Worm (Caenorhabditis elegans) whole organism, L1 larva: ENCODE data around the gene Y97E10AR.8.

Source experiments
- F16B12.6 ChIP-seq: fragments of 150-350 bp; optimal IDR thresholded peaks from 2 replicates; lab custom pipeline; 2014; ENCODE audit warnings: missing biosample characterization, missing genetic modification characterization
- Y116A8C.19 ChIP-seq: sonication (generic microtip); optimal IDR thresholded peaks from 2 replicates; lab custom pipeline; 2016; ENCODE audit warnings: missing compliant biosample characterization, missing genetic modification characterization, borderline replicate concordance
- alr-1 ChIP-seq: fragments of 200-800 bp; sonication (Bioruptor generic); optimal IDR thresholded peaks from 2 replicates; lab custom pipeline; 2018; ENCODE audit warnings: borderline replicate concordance, mild to moderate bottlenecking, missing genetic modification characterization, missing compliant biosample characterization
- ama-1 ChIP-seq: fragments of 150-350 bp; optimal IDR thresholded peaks from 2 replicates; lab custom pipeline; 2014
- blmp-1 ChIP-seq: fragments of 150-350 bp; optimal IDR thresholded peaks from 2 replicates; lab custom pipeline; 2014; ENCODE audit warnings: missing biosample characterization, missing genetic modification characterization
- ceh-8 ChIP-seq: fragments of 200-800 bp; sonication (Bioruptor generic); optimal IDR thresholded peaks from 2 replicates; lab custom pipeline; 2018; ENCODE audit warnings: mild to moderate bottlenecking, missing genetic modification characterization, moderate library complexity, missing compliant biosample characterization
- ceh-88 ChIP-seq: fragments of 200-800 bp; sonication (Bioruptor generic); IDR thresholded peaks from 2 replicates; pipeline ENCODE4 v1.3.6; 2022; ENCODE audit warnings: missing genetic modification characterization, missing compliant biosample characterization
- ces-1 ChIP-seq: fragments of 150-350 bp; optimal IDR thresholded peaks from 2 replicates; lab custom pipeline; 2014; ENCODE audit warnings: missing biosample characterization, missing genetic modification reagents, missing genetic modification characterization
- dsc-1 ChIP-seq: sonication (generic microtip); optimal IDR thresholded peaks from 2 replicates; lab custom pipeline; 2016; ENCODE audit warnings: mild to moderate bottlenecking, missing genetic modification characterization, missing compliant biosample characterization
- efl-1 ChIP-seq, 4 experiments: fragments of 150-350 bp; optimal IDR thresholded peaks in 3 of 4; peaks in 1 of 4; 1 replicate in 1 of 4; 2 replicates in 3 of 4; lab custom pipeline; 2014; ENCODE audit warnings: missing biosample characterization in 2 of 4, missing genetic modification characterization in 2 of 4, missing genetic modification reagents in 2 of 4
- efl-3 ChIP-seq: fragments of 200-800 bp; sonication (Bioruptor generic); optimal IDR thresholded peaks from 2 replicates; lab custom pipeline; 2018; ENCODE audit warnings: mild to moderate bottlenecking, missing genetic modification characterization, missing compliant biosample characterization
- egl-13 ChIP-seq: sonication (generic microtip); optimal IDR thresholded peaks from 2 replicates; lab custom pipeline; 2016; ENCODE audit warnings: missing genotype, missing genetic modification reagents, missing genetic modification characterization, missing compliant biosample characterization
- egl-27 ChIP-seq, 2 experiments: fragments of 150-350 bp in 1 of 2; sonication (generic microtip); optimal IDR thresholded peaks; 3 replicates each; lab custom pipeline; 2017 to 2018; ENCODE audit warnings: missing biosample characterization in 2 of 2, missing genetic modification characterization in 2 of 2, missing genetic modification reagents in 2 of 2
- ets-5 ChIP-seq: fragments of 200-800 bp; sonication (Bioruptor generic); IDR thresholded peaks from 2 replicates; pipeline ENCODE4 v1.3.6; 2022; ENCODE audit warnings: missing genetic modification characterization, missing compliant biosample characterization
- fos-1 ChIP-seq: fragments of 150-350 bp; optimal IDR thresholded peaks from 2 replicates; lab custom pipeline; 2014; ENCODE audit warnings: missing biosample characterization, missing genetic modification characterization
- grh-1 ChIP-seq: fragments of 200-800 bp; sonication (Bioruptor generic); IDR thresholded peaks from 2 replicates; pipeline ENCODE4 v1.3.6; 2022; ENCODE audit warnings: missing genetic modification reagents, missing genetic modification characterization, missing compliant biosample characterization
- hlh-4 ChIP-seq: sonication (generic microtip); optimal IDR thresholded peaks from 2 replicates; lab custom pipeline; 2016; ENCODE audit warnings: mild to moderate bottlenecking, missing genetic modification characterization, missing compliant biosample characterization
- hpl-2 ChIP-seq: fragments of 150-350 bp; optimal IDR thresholded peaks from 2 replicates; lab custom pipeline; 2014; ENCODE audit warnings: missing biosample characterization, missing genetic modification reagents, missing genetic modification characterization
- irx-1 ChIP-seq: sonication (generic microtip); optimal IDR thresholded peaks from 2 replicates; lab custom pipeline; 2016; ENCODE audit warnings: missing genetic modification characterization, missing compliant biosample characterization
- isw-1 ChIP-seq: fragments of 200-800 bp; sonication (Bioruptor generic); IDR thresholded peaks from 2 replicates; pipeline ENCODE4 v1.3.6; 2022; ENCODE audit warnings: missing genetic modification characterization, missing compliant biosample characterization
- jun-1 ChIP-seq: fragments of 150-350 bp; optimal IDR thresholded peaks from 2 replicates; lab custom pipeline; 2014; ENCODE audit warnings: missing biosample characterization, missing genetic modification reagents, missing genetic modification characterization
- lin-14 ChIP-seq: fragments of 200-800 bp; sonication (Bioruptor generic); optimal IDR thresholded peaks from 2 replicates; lab custom pipeline; 2018; ENCODE audit warnings: mild to moderate bottlenecking, missing genetic modification characterization, moderate library complexity, missing compliant biosample characterization
- lir-3 ChIP-seq: sonication (generic microtip); optimal IDR thresholded peaks from 2 replicates; lab custom pipeline; 2016; ENCODE audit warnings: mild to moderate bottlenecking, missing genetic modification characterization, moderate library complexity, missing compliant biosample characterization; ENCODE audit not compliant: poor library complexity
- mep-1 ChIP-seq: fragments of 150-350 bp; optimal IDR thresholded peaks from 2 replicates; lab custom pipeline; 2014; ENCODE audit warnings: missing biosample characterization, missing genetic modification characterization
- nhr-20 ChIP-seq: sonication (generic microtip); optimal IDR thresholded peaks from 2 replicates; lab custom pipeline; 2016; ENCODE audit warnings: mild to moderate bottlenecking, missing genetic modification characterization, missing compliant biosample characterization
- nhr-84 ChIP-seq: sonication (generic microtip); optimal IDR thresholded peaks from 2 replicates; lab custom pipeline; 2017; ENCODE audit warnings: missing biosample characterization, missing genetic modification characterization
- nhr-85 ChIP-seq: sonication (generic microtip); peaks from one replicate; lab custom pipeline; 2016; ENCODE audit warnings: missing genetic modification characterization, inconsistent platforms, missing compliant biosample characterization
- nhr-90 ChIP-seq: sonication (generic microtip); optimal IDR thresholded peaks from 2 replicates; lab custom pipeline; 2016; ENCODE audit warnings: mild to moderate bottlenecking, missing genetic modification characterization, missing compliant biosample characterization; ENCODE audit not compliant: poor library complexity
- snpc-4 ChIP-seq: fragments of 150-350 bp; optimal IDR thresholded peaks from 2 replicates; lab custom pipeline; 2014; ENCODE audit warnings: missing biosample characterization, missing genetic modification characterization
- snu-23 ChIP-seq: sonication (generic microtip); optimal IDR thresholded peaks from 2 replicates; lab custom pipeline; 2016; ENCODE audit warnings: missing genetic modification characterization, missing compliant biosample characterization
- sox-4 ChIP-seq: sonication (generic microtip); optimal IDR thresholded peaks from 2 replicates; lab custom pipeline; 2016; ENCODE audit warnings: missing genetic modification characterization, missing compliant biosample characterization
- sptf-1 ChIP-seq: fragments of 150-350 bp; optimal IDR thresholded peaks from 2 replicates; lab custom pipeline; 2014; ENCODE audit warnings: missing biosample characterization, missing genetic modification characterization
- sup-37 ChIP-seq: fragments of 200-800 bp; sonication (Bioruptor generic); optimal IDR thresholded peaks from 2 replicates; lab custom pipeline; 2018; ENCODE audit warnings: mild to moderate bottlenecking, missing genetic modification characterization, missing compliant biosample characterization
- swsn-7 ChIP-seq: sonication (generic microtip); optimal IDR thresholded peaks from 2 replicates; lab custom pipeline; 2016; ENCODE audit warnings: missing genetic modification characterization, missing compliant biosample characterization
- unc-30 ChIP-seq: sonication (generic microtip); optimal IDR thresholded peaks from 2 replicates; lab custom pipeline; 2017; ENCODE audit warnings: missing biosample characterization, missing genetic modification characterization
- xbp-1 ChIP-seq: sonication (generic microtip); optimal IDR thresholded peaks from 2 replicates; lab custom pipeline; 2016; ENCODE audit warnings: missing genetic modification characterization, missing compliant biosample characterization

Y97E10AR.8 gene

ce11 chrV:8044957-8045356 lies 39.9 kb downstream of the Y97E10AR.8 start:
- TF ChIP-seq snu-23 (peak; percentile 2), lin-14 (GFP tag; lab: Kevin White, UChicago) (peak; percentile 61), nhr-90 (tag; lab: Kevin White, UChicago) (no peak), mep-1 (tag; lab: Kevin White, UChicago) (peak; percentile 46), egl-13 (tag; lab: Kevin White, UChicago) (no peak), ets-5 (GFP tag; lab: Robert Waterston, UW) (no peak), isw-1 (GFP tag; lab: Robert Waterston, UW) (no peak), blmp-1 (peak; percentile 68), sptf-1 (tag; lab: Kevin White, UChicago) (no peak), efl-1 (optimal IDR thresholded peaks at IDR 0.05; lab: Kevin White, UChicago) (no peak), efl-1 (GFP tag; optimal IDR thresholded peaks at IDR 0.05 in 1 of 2; lab: Kevin White, UChicago) (peak in 1 of 2 experiments; percentile 66), dsc-1 (tag; lab: Kevin White, UChicago) (no peak), ama-1 (lab: Kevin White, UChicago) (no peak), nhr-85 (tag; lab: Kevin White, UChicago) (peak; percentile 84), nhr-20 (tag; lab: Kevin White, UChicago) (peak; percentile 10), snpc-4 (no peak), sox-4 (tag; lab: Kevin White, UChicago) (no peak), grh-1 (0 out of 2 replicates have a peak, but pooled peaks have one; percentile 7)
- TF ChIP-seq, all 84 proteins: peak for 8

- TF ChIP-seq efl-1 (optimal IDR thresholded peaks at IDR 0.05; lab: Kevin White, UChicago) (no peak), efl-1 (GFP tag; optimal IDR thresholded peaks at IDR 0.05 in 1 of 2; lab: Kevin White, UChicago) (no peak), hlh-4 (tag; lab: Kevin White, UChicago) (no peak), Y116A8C.19 (tag; lab: Kevin White, UChicago) (no peak), egl-27 (tag; optimal IDR thresholded peaks at IDR 0.05; lab: Kevin White, UChicago) (no peak), ceh-88 (GFP tag; lab: Robert Waterston, UW) (no peak), efl-3 (GFP tag; lab: Kevin White, UChicago) (no peak), unc-30 (tag; lab: Kevin White, UChicago) (no peak), nhr-85 (tag; lab: Kevin White, UChicago) (no peak), hpl-2 (GFP tag; lab: Kevin White, UChicago) (no peak), snpc-4 (no peak), sup-37 (no peak), ets-5 (GFP tag; lab: Robert Waterston, UW) (no peak), swsn-7 (tag; lab: Kevin White, UChicago) (no peak), jun-1 (tag; lab: Kevin White, UChicago) (no peak), lir-3 (tag; lab: Kevin White, UChicago) (no peak), ces-1 (no peak)
- TF ChIP-seq, all 84 proteins: peak for 0
Observed at ce11 chrV:8046706-8047105, 41.6 kb downstream of the Y97E10AR.8 start, which contains the start of gene ZC513.3. TSS of gene ZC513.3 (plus strand) at chrV:8047006.

ce11 chrV:8050059-8050677 lies 45.1 kb downstream of the Y97E10AR.8 start:
- TF ChIP-seq ceh-8 (GFP tag; lab: Kevin White, UChicago) (peak; percentile 14), F16B12.6 (tag; lab: Kevin White, UChicago) (no peak)

- TF ChIP-seq nhr-84 (no peak), blmp-1 (peak; percentile 21)
Observed at ce11 chrV:8050811-8051210, 45.7 kb downstream of the Y97E10AR.8 start, which contains the start of gene col-43. TSS of gene col-43 (minus strand) at chrV:8050911.

ce11 chrV:8051851-8052250 lies 46.8 kb downstream of the Y97E10AR.8 start, which contains the start of gene sth-1:
TSS of gene sth-1 (plus strand) at chrV:8052151.
- TF ChIP-seq egl-13 (tag; lab: Kevin White, UChicago): no peak
- TF ChIP-seq ceh-8 (GFP tag; lab: Kevin White, UChicago): no peak
- TF ChIP-seq lin-14 (GFP tag; lab: Kevin White, UChicago): no peak
- no peak for TF ChIP-seq fos-1 (tag; lab: Kevin White, UChicago)
- no peak for TF ChIP-seq alr-1 (tag; lab: Kevin White, UChicago)
- TF ChIP-seq xbp-1: no peak
- TF ChIP-seq blmp-1: no peak
- TF ChIP-seq irx-1: no peak
